Worm (Caenorhabditis elegans) whole organism, midembryonic: ENCODE results near the gene patr-1.

Experiments used
- T22C8.4 ChIP-seq: fragments of 200-800 bp; sonication (Bioruptor generic); IDR thresholded peaks from 2 replicates; pipeline ENCODE4 v1.3.6; 2022; ENCODE audit warnings: missing genetic modification characterization, missing compliant biosample characterization
- cog-1 ChIP-seq: sonication (generic microtip); optimal IDR thresholded peaks from 2 replicates; lab custom pipeline; 2016; ENCODE audit warnings: missing genetic modification characterization, missing compliant biosample characterization
- flt-1 ChIP-seq: fragments of 200-800 bp; sonication (Bioruptor generic); IDR thresholded peaks from 2 replicates; pipeline ENCODE4 v1.3.6; 2022; ENCODE audit warnings: missing genetic modification characterization, missing compliant biosample characterization
- med-1 ChIP-seq: sonication (generic microtip); optimal IDR thresholded peaks from 2 replicates; lab custom pipeline; 2017; ENCODE audit warnings: missing genetic modification characterization, mild to moderate bottlenecking, missing compliant biosample characterization, antibody characterized with exemption, missing genetic modification reagents; ENCODE audit not compliant: insufficient read depth
- ref-1 ChIP-seq: fragments of 200-800 bp; sonication (Bioruptor generic); conservative IDR thresholded peaks from 2 replicates; pipeline ENCODE4 v1.3.6; 2022; ENCODE audit warnings: missing genetic modification reagents, missing genetic modification characterization, missing compliant biosample characterization
- tab-1 ChIP-seq: fragments of 200-800 bp; sonication (Bioruptor generic); IDR thresholded peaks from 2 replicates; pipeline ENCODE4 v1.3.6; 2022; ENCODE audit warnings: missing genetic modification characterization, missing compliant biosample characterization
- ztf-23 ChIP-seq: fragments of 200-800 bp; sonication (Bioruptor generic); IDR thresholded peaks from 2 replicates; pipeline ENCODE4 v1.3.6; 2022; ENCODE audit warnings: missing genetic modification reagents, missing genetic modification characterization, missing compliant biosample characterization
- ztf-29 ChIP-seq: fragments of 200-800 bp; sonication (Bioruptor generic); IDR thresholded peaks from 2 replicates; pipeline ENCODE4 v1.3.6; 2022; ENCODE audit warnings: missing genetic modification reagents, missing genetic modification characterization, missing compliant biosample characterization

DNA sequence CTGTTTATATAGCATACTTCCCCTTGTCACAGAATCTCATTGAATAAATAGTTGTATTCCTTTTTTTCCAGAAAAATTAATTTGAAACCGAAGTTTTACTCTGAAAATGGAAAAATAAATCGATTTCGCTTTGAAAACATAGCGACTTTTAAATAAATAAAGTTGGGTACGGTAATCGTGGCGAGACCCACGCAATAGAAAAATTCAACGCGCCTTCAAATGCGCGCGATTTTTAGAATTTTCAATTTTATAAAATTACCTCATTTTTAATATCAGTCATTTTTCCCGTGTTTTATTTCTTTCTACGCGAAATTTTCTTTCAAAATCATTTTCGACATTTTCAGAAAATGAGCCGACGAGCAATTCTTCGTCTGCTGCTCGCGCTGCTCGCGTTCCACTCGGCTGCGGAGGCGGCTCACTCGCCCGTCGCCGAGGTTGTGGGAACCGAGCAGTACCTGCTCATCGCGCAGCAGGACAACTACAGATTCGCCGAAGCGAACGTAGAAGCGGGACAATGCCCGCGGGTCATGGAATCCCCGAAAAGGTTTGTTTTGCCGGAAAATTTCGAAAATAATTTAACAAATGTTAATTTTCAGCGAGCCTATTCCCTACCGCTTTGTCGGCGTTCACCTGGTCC, 51.2 kb downstream of the patr-1 start, which contains the start of gene F13D12.5:
- TF ChIP-seq flt-1 (no peak), ref-1 (GFP tag; lab: Robert Waterston, UW) (no peak), T22C8.4 (GFP tag; lab: Robert Waterston, UW) (no peak), tab-1 (no peak), cog-1 (no peak), med-1 (GFP tag; lab: Kevin White, UChicago) (no peak), ztf-29 (GFP tag; lab: Robert Waterston, UW) (no peak), ztf-23 (no peak)
